Fruit fly (Drosophila melanogaster): ENCODE results near the gene Sbat.

The Sbat gene

DNA sequence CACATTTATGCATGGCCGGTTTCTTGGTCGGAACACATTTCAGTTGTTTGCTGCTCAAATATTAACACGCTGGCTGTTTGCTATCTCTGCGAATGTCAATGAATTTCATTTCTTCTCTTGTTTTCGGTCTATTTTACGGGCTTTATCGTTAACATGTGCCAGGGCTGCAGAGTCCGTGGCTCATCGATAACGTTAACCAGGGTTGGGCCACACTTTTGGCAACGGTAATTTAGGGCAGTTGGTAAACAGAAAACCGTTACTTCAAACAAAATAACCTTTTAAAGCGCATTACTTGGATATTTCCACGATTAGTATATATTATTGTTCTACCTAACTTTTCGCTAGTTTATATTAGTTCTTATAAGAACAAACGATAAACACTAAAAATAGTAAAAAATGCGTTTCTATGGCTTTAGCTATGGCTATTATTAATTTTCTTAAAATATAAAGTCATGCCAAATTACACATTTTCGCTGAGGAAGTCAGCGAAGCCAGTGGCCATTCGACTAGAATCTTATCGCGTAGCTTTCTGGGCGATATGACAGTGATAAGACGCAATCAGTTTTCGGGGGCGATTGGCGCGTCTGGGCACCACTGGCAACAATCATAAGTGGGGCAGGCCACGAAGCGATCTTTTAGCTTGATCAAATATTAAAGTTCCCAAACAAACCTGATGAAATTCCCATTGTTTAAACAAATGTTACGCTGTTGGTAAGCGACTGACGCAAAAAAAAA is 5.0 kb downstream of the Sbat start (continued):
- TF ChIP-seq Mes4 (GFP tag; optimal IDR thresholded peaks at IDR 0.05) = peak; percentile 19
- peak; percentile 25 for TF ChIP-seq CG13894 (tag; optimal IDR thresholded peaks at IDR 0.05)
- peak; percentile 9 for TF ChIP-seq Side (GFP tag; optimal IDR thresholded peaks at IDR 0.05)
- peak; percentile 29 for TF ChIP-seq NfI (GFP tag; optimal IDR thresholded peaks at IDR 0.05)
- no peak for TF ChIP-seq zf30C (GFP tag; optimal IDR thresholded peaks at IDR 0.05)
- TF ChIP-seq CG1024 (GFP tag; IDR thresholded peaks at IDR 0.05) = peak; percentile 56; the same call in 1 of the 2 replicates
- TF ChIP-seq ro (GFP tag; IDR thresholded peaks at IDR 0.05) = no peak
- peak; percentile 61 for TF ChIP-seq PHDP (tag; optimal IDR thresholded peaks at IDR 0.05)
- TF ChIP-seq grn (GFP tag; optimal IDR thresholded peaks at IDR 0.05) = peak; percentile 96
- peak; percentile 20 for TF ChIP-seq CG10543 (GFP tag; optimal IDR thresholded peaks at IDR 0.05)
- peak; percentile 31; the same call in 1 of the 2 replicates for TF ChIP-seq Drgx (GFP tag; IDR thresholded peaks at IDR 0.05)
- no peak for TF ChIP-seq CG2129 (GFP tag; IDR thresholded peaks at IDR 0.05; ENCODE audit: partially characterized antibody)
- peak; percentile 80 for TF ChIP-seq Hmr (GFP tag; optimal IDR thresholded peaks at IDR 0.05)
- TF ChIP-seq Xrp1 (GFP tag; IDR thresholded peaks at IDR 0.05) = no peak; the same call in none of the 2 replicates
- peak; percentile 36; the same call in 1 of the 2 replicates for TF ChIP-seq CG32532 (GFP tag; IDR thresholded peaks at IDR 0.05)
- TF ChIP-seq CG13296 (GFP tag; optimal IDR thresholded peaks at IDR 0.05) = peak; percentile 66
- peak; percentile 55 for TF ChIP-seq CG15601 (tag; optimal IDR thresholded peaks at IDR 0.05)
- peak; percentile 19 for TF ChIP-seq Six4 (GFP tag; optimal IDR thresholded peaks at IDR 0.05)
- TF ChIP-seq gfzf (GFP tag; optimal IDR thresholded peaks at IDR 0.05) = peak; percentile 25
- TF ChIP-seq zfh1 (GFP tag; IDR thresholded peaks at IDR 0.05) = peak; percentile 20; the same call in 1 of the 3 replicates
- peak; percentile 29 for TF ChIP-seq Oli (tag; optimal IDR thresholded peaks at IDR 0.05)
- no peak for TF ChIP-seq Aef1 (GFP tag; IDR thresholded peaks at IDR 0.05)
- no peak for TF ChIP-seq mld (GFP tag; IDR thresholded peaks at IDR 0.05; ENCODE audit: partially characterized antibody)
- TF ChIP-seq CrebB (tag; optimal IDR thresholded peaks at IDR 0.05) = peak; percentile 78
- peak; percentile 47 for TF ChIP-seq CG13424 (tag; optimal IDR thresholded peaks at IDR 0.05)
- TF ChIP-seq lab (GFP tag; optimal IDR thresholded peaks at IDR 0.05) = peak; percentile 70
- 0 out of 2 replicates have a peak, but pooled peaks have one; percentile 7 for TF ChIP-seq E2f1 (GFP tag; IDR thresholded peaks at IDR 0.05)
- TF ChIP-seq tgo (GFP tag; IDR thresholded peaks at IDR 0.05) = peak; percentile 47; the same call in 2 of the 3 replicates
- no peak for TF ChIP-seq CkIIα-i1 (GFP tag; IDR thresholded peaks at IDR 0.05)
- TF ChIP-seq run (tag; optimal IDR thresholded peaks at IDR 0.05) = peak; percentile 15
- TF ChIP-seq pnt (GFP tag; optimal IDR thresholded peaks at IDR 0.05) = no peak
- TF ChIP-seq CG6689 (GFP tag; IDR thresholded peaks at IDR 0.05) = peak; percentile 13; the same call in 1 of the 2 replicates
- TF ChIP-seq fd3F (GFP tag; optimal IDR thresholded peaks at IDR 0.05) = peak; percentile 40
- peak; percentile 26 for TF ChIP-seq caup (GFP tag; optimal IDR thresholded peaks at IDR 0.05; ENCODE audit: severe bottlenecking)
- TF ChIP-seq nau (GFP tag; optimal IDR thresholded peaks at IDR 0.05) = peak; percentile 65
- no peak for TF ChIP-seq Dll (GFP tag; IDR thresholded peaks at IDR 0.05; ENCODE audit: partially characterized antibody)
- peak; percentile 20 for TF ChIP-seq CG10147 (GFP tag; optimal IDR thresholded peaks at IDR 0.05)
- TF ChIP-seq nerfin-1 (tag; optimal IDR thresholded peaks at IDR 0.05) = peak; percentile 2
- TF ChIP-seq sisA (GFP tag; IDR thresholded peaks at IDR 0.05) = peak; percentile 25; the same call in 1 of the 2 replicates
- TF ChIP-seq CG13624 (GFP tag; optimal IDR thresholded peaks at IDR 0.05) = peak; percentile 20
- peak; percentile 96 for TF ChIP-seq CG7928 (GFP tag; optimal IDR thresholded peaks at IDR 0.05)
- peak; percentile 10; the same call in 1 of the 3 replicates for TF ChIP-seq B-H1 (GFP tag; IDR thresholded peaks at IDR 0.05)
- no peak for TF ChIP-seq tll (GFP tag; optimal IDR thresholded peaks at IDR 0.05)
- TF ChIP-seq sug (tag; optimal IDR thresholded peaks at IDR 0.05) = peak; percentile 75
- peak; percentile 53 for TF ChIP-seq CG5180 (GFP tag; optimal IDR thresholded peaks at IDR 0.05)
- TF ChIP-seq unpg (GFP tag; optimal IDR thresholded peaks at IDR 0.05) = peak; percentile 45
- TF ChIP-seq bcd (GFP tag; optimal IDR thresholded peaks at IDR 0.05) = peak; percentile 17
